Fruit fly (Drosophila melanogaster): ENCODE data around the gene aly.

The aly gene

DNA sequence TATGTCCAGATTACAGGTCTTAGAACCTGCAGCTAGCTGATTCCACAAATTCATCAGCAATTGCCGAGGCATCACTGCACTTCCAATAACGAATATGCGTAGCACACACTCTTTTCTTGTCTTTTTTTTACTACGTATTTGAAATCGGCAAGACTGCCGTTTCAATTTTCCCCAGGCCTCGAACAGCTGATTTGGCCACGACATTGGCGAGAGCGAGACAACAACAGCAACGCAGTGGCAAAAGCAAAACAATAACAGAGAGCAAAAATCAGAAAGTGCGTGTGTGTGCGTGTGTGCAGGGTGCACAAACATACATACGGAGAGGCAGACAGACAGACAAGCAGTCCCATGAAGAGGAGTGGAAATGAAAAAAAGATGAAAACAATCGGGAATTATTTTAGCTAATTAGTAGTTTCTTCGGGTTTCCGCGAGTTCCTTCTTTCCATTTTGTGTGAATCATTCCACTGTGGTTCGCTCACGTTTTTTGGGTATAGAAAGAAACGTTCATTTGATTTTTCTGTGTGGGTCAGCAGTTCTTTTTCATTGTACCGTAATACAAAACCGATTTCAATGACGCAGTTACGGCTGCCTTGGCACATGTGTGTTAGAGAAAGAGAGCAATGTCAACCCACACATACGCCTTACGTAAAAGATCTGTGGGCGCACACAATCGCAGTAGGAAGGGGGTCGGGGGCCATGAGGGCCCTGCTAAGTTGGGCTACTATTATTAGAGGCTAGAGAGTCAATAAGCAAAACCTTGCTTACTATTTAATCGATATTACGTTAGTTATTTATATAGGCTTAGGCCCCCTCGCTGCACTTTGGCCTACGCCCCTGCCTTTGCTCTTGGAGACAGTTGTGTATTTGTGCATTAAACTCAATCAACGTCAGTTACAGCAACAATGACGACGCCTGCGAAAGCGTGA is 34.0 kb upstream of the aly start (continued):
- TF ChIP-seq CG31388 (GFP tag; optimal IDR thresholded peaks at IDR 0.05): peak; percentile 97
- TF ChIP-seq Ets97D (GFP tag; optimal IDR thresholded peaks at IDR 0.05): peak; percentile 92
- peak; percentile 99 for TF ChIP-seq lmd (GFP tag; IDR thresholded peaks at IDR 0.05)
- TF ChIP-seq CG43689 (GFP tag; IDR thresholded peaks at IDR 0.05): peak; percentile 99
- peak; percentile 97 for TF ChIP-seq CG1024 (GFP tag; IDR thresholded peaks at IDR 0.05)
- TF ChIP-seq nau (GFP tag; optimal IDR thresholded peaks at IDR 0.05): peak; percentile 97
- TF ChIP-seq MBD-R2 (GFP tag; IDR thresholded peaks at IDR 0.05): peak; percentile 99
- TF ChIP-seq CG12104 (GFP tag; optimal IDR thresholded peaks at IDR 0.05): peak; percentile 96
- peak; percentile 98 for TF ChIP-seq Fer3 (tag; optimal IDR thresholded peaks at IDR 0.05)
- no peak for TF ChIP-seq prd (optimal IDR thresholded peaks at IDR 0.05)
- peak; percentile 100 for TF ChIP-seq prd (GFP tag; IDR thresholded peaks at IDR 0.05)
- peak; percentile 99 for TF ChIP-seq gro (GFP tag; optimal IDR thresholded peaks at IDR 0.05)
- TF ChIP-seq bigmax (GFP tag; optimal IDR thresholded peaks at IDR 0.05): peak; percentile 63
- peak; percentile 82 for TF ChIP-seq CG33557 (GFP tag; optimal IDR thresholded peaks at IDR 0.05)
- TF ChIP-seq tna (GFP tag; IDR thresholded peaks at IDR 0.05; ENCODE audit: partially characterized antibody): no peak
- peak; percentile 99 for TF ChIP-seq CG12769 (tag; optimal IDR thresholded peaks at IDR 0.05)
- TF ChIP-seq H15 (GFP tag; IDR thresholded peaks at IDR 0.05): peak; percentile 99
- TF ChIP-seq Xrp1 (GFP tag; IDR thresholded peaks at IDR 0.05): peak; percentile 99
- peak; percentile 99 for TF ChIP-seq seq (GFP tag; IDR thresholded peaks at IDR 0.05)
- TF ChIP-seq grau (tag; optimal IDR thresholded peaks at IDR 0.05): peak; percentile 97
- TF ChIP-seq CG8944 (GFP tag; optimal IDR thresholded peaks at IDR 0.05): peak; percentile 99
- peak; percentile 89 for TF ChIP-seq CG15073 (GFP tag; optimal IDR thresholded peaks at IDR 0.05)
- TF ChIP-seq Dad (GFP tag; optimal IDR thresholded peaks at IDR 0.05): peak; percentile 99
- peak; percentile 96 for TF ChIP-seq CG3065 (GFP tag; optimal IDR thresholded peaks at IDR 0.05)
- no peak for TF ChIP-seq fru (optimal IDR thresholded peaks at IDR 0.05)
- TF ChIP-seq croc (GFP tag; conservative IDR thresholded peaks at IDR 0.05): peak; percentile 98
- peak; percentile 99 for TF ChIP-seq Dip3 (GFP tag; optimal IDR thresholded peaks at IDR 0.05)
- TF ChIP-seq hbn (GFP tag; IDR thresholded peaks at IDR 0.05; ENCODE audit: partially characterized antibody): peak; percentile 46; the same call in 1 of the 2 replicates
- peak; percentile 96 for TF ChIP-seq Hmx (GFP tag; optimal IDR thresholded peaks at IDR 0.05)
- TF ChIP-seq CG6175 (GFP tag; IDR thresholded peaks at IDR 0.05): peak; percentile 98
- TF ChIP-seq da (GFP tag; optimal IDR thresholded peaks at IDR 0.05): peak; percentile 95
- peak; percentile 83 for TF ChIP-seq fd102C (GFP tag; optimal IDR thresholded peaks at IDR 0.05)
- peak; percentile 100 for TF ChIP-seq Ptx1 (GFP tag; IDR thresholded peaks at IDR 0.05)
- TF ChIP-seq h (optimal IDR thresholded peaks at IDR 0.05): no peak
- TF ChIP-seq CG1602 (GFP tag; optimal IDR thresholded peaks at IDR 0.05): peak; percentile 98
- TF ChIP-seq Bteb2 (GFP tag; optimal IDR thresholded peaks at IDR 0.05): peak; percentile 97
- TF ChIP-seq Vsx1 (GFP tag; optimal IDR thresholded peaks at IDR 0.05): peak; percentile 92
- peak; percentile 97 for TF ChIP-seq CG31224 (GFP tag; IDR thresholded peaks at IDR 0.05)
- TF ChIP-seq Dip2 (GFP tag; IDR thresholded peaks at IDR 0.05): peak; percentile 76
- TF ChIP-seq jing (GFP tag; optimal IDR thresholded peaks at IDR 0.05): peak; percentile 98
- no peak for TF ChIP-seq pita (GFP tag; optimal IDR thresholded peaks at IDR 0.05)
- peak; percentile 99 for TF ChIP-seq ase (GFP tag; IDR thresholded peaks at IDR 0.05)
- peak; percentile 97 for TF ChIP-seq emc (GFP tag; optimal IDR thresholded peaks at IDR 0.05)
- peak; percentile 98 for TF ChIP-seq NK7.1 (GFP tag; optimal IDR thresholded peaks at IDR 0.05)
- TF ChIP-seq BtbVII (GFP tag; optimal IDR thresholded peaks at IDR 0.05): peak; percentile 97
- TF ChIP-seq CG7372 (GFP tag; IDR thresholded peaks at IDR 0.05): peak; percentile 99
- TF ChIP-seq Dek (tag; optimal IDR thresholded peaks at IDR 0.05): peak; percentile 97
- peak; percentile 97 for TF ChIP-seq fd3F (GFP tag; optimal IDR thresholded peaks at IDR 0.05)
- TF ChIP-seq CG9609 (GFP tag; optimal IDR thresholded peaks at IDR 0.05): peak; percentile 99
- TF ChIP-seq CG10462 (GFP tag; optimal IDR thresholded peaks at IDR 0.05): peak; percentile 96
- TF ChIP-seq dpn (GFP tag; optimal IDR thresholded peaks at IDR 0.05): peak; percentile 99

All from whole organism, embryonic.